Fruit fly (Drosophila melanogaster): ENCODE measurements around the gene ArgRS-m.

Gene ArgRS-m

DNA sequence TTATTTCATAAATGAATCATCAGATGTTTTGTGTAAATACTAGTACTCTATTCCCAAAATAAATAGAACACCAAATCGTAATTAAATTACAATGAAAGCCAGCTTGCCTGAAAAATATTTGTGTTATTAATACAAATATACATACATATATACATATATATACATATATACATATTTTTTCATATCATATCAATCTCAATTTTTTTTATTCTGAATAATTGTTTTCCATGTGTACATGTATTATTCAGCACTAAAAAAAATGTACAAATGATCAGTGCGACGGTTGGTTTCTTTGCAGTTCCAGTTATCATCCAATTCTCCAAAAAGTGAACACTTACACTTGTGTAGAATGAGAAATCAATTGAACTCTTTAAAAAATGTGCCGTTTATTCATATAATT is 26.7 kb downstream of the ArgRS-m start, which contains the start of gene kipf:
Gene kipf (plus strand): TSS at position 301 of the 400 bp plus-strand sequence.
- TF ChIP-seq toe (GFP tag; optimal IDR thresholded peaks at IDR 0.05) (no peak), pad (GFP tag; optimal IDR thresholded peaks at IDR 0.05) (peak; percentile 50), ovo (GFP tag; optimal IDR thresholded peaks at IDR 0.05) (peak; percentile 67), kay (GFP tag; ENCODE audit: borderline replicate concordance) (no peak), CG33017 (tag; optimal IDR thresholded peaks at IDR 0.05) (no peak), CG7045 (GFP tag; optimal IDR thresholded peaks at IDR 0.05) (no peak), Hr96 (GFP tag; optimal IDR thresholded peaks at IDR 0.05) (no peak), Crg-1 (GFP tag; optimal IDR thresholded peaks at IDR 0.05) (no peak), CG5204 (GFP tag; optimal IDR thresholded peaks at IDR 0.05) (no peak)

- TF ChIP-seq toe (GFP tag; optimal IDR thresholded peaks at IDR 0.05), result no peak
- no peak for TF ChIP-seq CG7045 (GFP tag; optimal IDR thresholded peaks at IDR 0.05)
- TF ChIP-seq bab1 (GFP tag; optimal IDR thresholded peaks at IDR 0.05), result peak; percentile 7
- no peak for TF ChIP-seq Mnt (GFP tag; optimal IDR thresholded peaks at IDR 0.05)
- TF ChIP-seq CG5204 (GFP tag; optimal IDR thresholded peaks at IDR 0.05), result no peak
- TF ChIP-seq pad (GFP tag; optimal IDR thresholded peaks at IDR 0.05), result no peak
- TF ChIP-seq Hr96 (GFP tag; optimal IDR thresholded peaks at IDR 0.05), result no peak
- TF ChIP-seq tj (GFP tag; optimal IDR thresholded peaks at IDR 0.05), result peak; percentile 25
- no peak for TF ChIP-seq cnc (optimal IDR thresholded peaks at IDR 0.05)
- no peak for TF ChIP-seq CG12768 (GFP tag; optimal IDR thresholded peaks at IDR 0.05)
These were observed 33.4 kb downstream of the ArgRS-m start, which contains the start of the genes CG10445 and lds for dm6 chr3R:7920196-7920595. TSS of gene CG10445 (minus strand) at chr3R:7920299. TSS of gene lds (plus strand) at chr3R:7920431.

DNA sequence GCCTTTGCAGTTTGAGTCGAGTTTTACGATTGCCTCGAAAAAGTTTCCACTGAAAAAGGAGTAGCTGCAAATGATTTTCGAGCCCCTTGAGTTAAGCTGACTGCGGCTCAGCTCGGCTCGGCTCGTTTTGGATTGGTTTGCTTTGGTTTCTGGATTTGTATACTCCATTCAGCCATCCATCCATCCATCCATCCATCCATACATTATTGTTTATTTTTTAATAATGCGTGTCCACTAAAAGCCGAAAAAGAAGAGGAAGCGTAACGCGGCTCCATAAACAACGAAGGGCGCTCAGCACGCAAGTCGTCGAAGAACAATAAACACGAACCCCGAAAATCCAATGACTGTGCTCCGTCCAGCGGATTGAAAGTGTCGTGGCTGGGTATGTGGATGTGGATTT is 39.5 kb downstream of the ArgRS-m start:
- no peak for TF ChIP-seq CG12768 (GFP tag; optimal IDR thresholded peaks at IDR 0.05)
- TF ChIP-seq ovo (GFP tag; optimal IDR thresholded peaks at IDR 0.05), result no peak
- TF ChIP-seq Crg-1 (GFP tag; optimal IDR thresholded peaks at IDR 0.05), result no peak
- no peak for TF ChIP-seq bab1 (GFP tag; optimal IDR thresholded peaks at IDR 0.05)
- TF ChIP-seq CG14711 (tag; optimal IDR thresholded peaks at IDR 0.05), result no peak

DNA sequence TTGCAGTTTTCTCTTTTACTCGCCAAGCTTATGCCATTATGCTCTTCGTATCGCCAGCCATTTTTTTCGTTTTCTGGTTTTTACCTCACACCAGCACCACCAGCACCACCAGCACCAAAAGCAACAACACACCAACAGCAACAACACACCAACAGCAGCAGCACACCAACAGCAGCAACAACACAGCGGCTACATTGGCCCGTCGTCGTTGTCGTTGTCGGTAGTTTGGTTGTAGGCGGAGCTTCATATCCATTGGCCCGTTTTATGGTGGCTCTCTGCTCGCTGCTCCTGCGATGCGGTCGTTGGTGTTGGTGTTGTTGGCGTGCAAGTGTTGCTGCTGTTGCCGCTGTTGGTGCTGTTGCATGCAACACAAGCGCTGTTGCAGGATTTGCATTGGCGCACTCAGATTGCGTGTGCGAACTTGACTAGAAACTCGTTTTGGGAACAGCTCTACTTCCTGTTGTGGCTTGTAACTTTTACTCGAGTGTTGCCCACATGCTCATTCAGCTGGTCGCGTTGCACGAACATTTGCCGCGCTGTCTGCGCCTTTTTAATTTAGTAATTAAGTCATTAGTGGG is 50.0 kb downstream of the ArgRS-m start:
- no peak for TF ChIP-seq bab1 (GFP tag; optimal IDR thresholded peaks at IDR 0.05)
- TF ChIP-seq ovo (GFP tag; optimal IDR thresholded peaks at IDR 0.05), result no peak
- TF ChIP-seq CG12768 (GFP tag; optimal IDR thresholded peaks at IDR 0.05), result no peak
- no peak for TF ChIP-seq CG5204 (GFP tag; optimal IDR thresholded peaks at IDR 0.05)
- no peak for TF ChIP-seq CG14711 (tag; optimal IDR thresholded peaks at IDR 0.05)
- TF ChIP-seq Crg-1 (GFP tag; optimal IDR thresholded peaks at IDR 0.05), result no peak
- TF ChIP-seq CG7101 (tag; optimal IDR thresholded peaks at IDR 0.05), result no peak
- no peak for TF ChIP-seq Hr96 (GFP tag; optimal IDR thresholded peaks at IDR 0.05)
- TF ChIP-seq cnc (optimal IDR thresholded peaks at IDR 0.05), result no peak
- no peak for TF ChIP-seq Clk (GFP tag; optimal IDR thresholded peaks at IDR 0.05)
- TF ChIP-seq CG7045 (GFP tag; optimal IDR thresholded peaks at IDR 0.05), result no peak
- TF ChIP-seq pad (GFP tag; optimal IDR thresholded peaks at IDR 0.05), result no peak
- no peak for TF ChIP-seq tj (GFP tag; optimal IDR thresholded peaks at IDR 0.05)
- no peak for TF ChIP-seq CG11617 (GFP tag; optimal IDR thresholded peaks at IDR 0.05)
- TF ChIP-seq Mnt (GFP tag; optimal IDR thresholded peaks at IDR 0.05), result no peak
